Fruit fly (Drosophila melanogaster): Measurements from ENCODE around the gene Rm62.

Gene Rm62

dm6 chr3R:5993857-5994256, 14.5 kb downstream of the Rm62 start:
- no peak for TF ChIP-seq cnc (optimal IDR thresholded peaks at IDR 0.05)
- TF ChIP-seq CG7101 (tag; optimal IDR thresholded peaks at IDR 0.05), result no peak
- no peak for TF ChIP-seq CG12768 (GFP tag; optimal IDR thresholded peaks at IDR 0.05)
- no peak for TF ChIP-seq CG33017 (tag; optimal IDR thresholded peaks at IDR 0.05)
- no peak for TF ChIP-seq tj (GFP tag; optimal IDR thresholded peaks at IDR 0.05)
- TF ChIP-seq pad (GFP tag; optimal IDR thresholded peaks at IDR 0.05), result no peak
- TF ChIP-seq CG1620 (GFP tag; optimal IDR thresholded peaks at IDR 0.05), result no peak

- no peak for TF ChIP-seq CG11617 (GFP tag; optimal IDR thresholded peaks at IDR 0.05)
- no peak for TF ChIP-seq Clk (GFP tag; optimal IDR thresholded peaks at IDR 0.05)
- TF ChIP-seq cnc (optimal IDR thresholded peaks at IDR 0.05), result no peak
- no peak for TF ChIP-seq CG7045 (GFP tag; optimal IDR thresholded peaks at IDR 0.05)
- TF ChIP-seq CG33017 (tag; optimal IDR thresholded peaks at IDR 0.05), result no peak
- TF ChIP-seq cic (GFP tag; optimal IDR thresholded peaks at IDR 0.05), result no peak
- no peak for TF ChIP-seq toe (GFP tag; optimal IDR thresholded peaks at IDR 0.05)
- no peak for TF ChIP-seq CG5204 (GFP tag; optimal IDR thresholded peaks at IDR 0.05)
- no peak for TF ChIP-seq CG14711 (tag; optimal IDR thresholded peaks at IDR 0.05)
- no peak for TF ChIP-seq Mnt (GFP tag; optimal IDR thresholded peaks at IDR 0.05)
- no peak for TF ChIP-seq bab1 (GFP tag; optimal IDR thresholded peaks at IDR 0.05)
- TF ChIP-seq kay (GFP tag; ENCODE audit: borderline replicate concordance), result no peak
- TF ChIP-seq ovo (GFP tag; optimal IDR thresholded peaks at IDR 0.05), result no peak
- no peak for TF ChIP-seq Crg-1 (GFP tag; optimal IDR thresholded peaks at IDR 0.05)
- TF ChIP-seq CG7101 (tag; optimal IDR thresholded peaks at IDR 0.05), result no peak
These were observed 31.7 kb downstream of the Rm62 start, which contains the start of gene Obp83b for dm6 chr3R:5976717-5977116. Obp83b (minus strand) TSS chr3R:5976817.

dm6 chr3R:5975145-5975544, 33.2 kb downstream of the Rm62 start, which contains the start of gene Obp83a:
Obp83a (minus strand) TSS chr3R:5975245.
- TF ChIP-seq kay (GFP tag; ENCODE audit: borderline replicate concordance), result no peak
- TF ChIP-seq CG5204 (GFP tag; optimal IDR thresholded peaks at IDR 0.05), result no peak
- no peak for TF ChIP-seq CG33017 (tag; optimal IDR thresholded peaks at IDR 0.05)
- no peak for TF ChIP-seq Mnt (GFP tag; optimal IDR thresholded peaks at IDR 0.05)
- no peak for TF ChIP-seq CG7101 (tag; optimal IDR thresholded peaks at IDR 0.05)
- TF ChIP-seq pad (GFP tag; optimal IDR thresholded peaks at IDR 0.05), result no peak

dm6 chr3R:5960887-5961286, 47.5 kb downstream of the Rm62 start, which contains the start of gene CG11373:
CG11373 (minus strand) TSS chr3R:5960987.
- TF ChIP-seq pad (GFP tag; optimal IDR thresholded peaks at IDR 0.05), result no peak
- no peak for TF ChIP-seq CG7045 (GFP tag; optimal IDR thresholded peaks at IDR 0.05)
- no peak for TF ChIP-seq toe (GFP tag; optimal IDR thresholded peaks at IDR 0.05)
- no peak for TF ChIP-seq CG14711 (tag; optimal IDR thresholded peaks at IDR 0.05)
- TF ChIP-seq CG7101 (tag; optimal IDR thresholded peaks at IDR 0.05), result no peak
- TF ChIP-seq Crg-1 (GFP tag; optimal IDR thresholded peaks at IDR 0.05), result no peak
- TF ChIP-seq ovo (GFP tag; optimal IDR thresholded peaks at IDR 0.05), result no peak
- no peak for TF ChIP-seq kay (GFP tag; ENCODE audit: borderline replicate concordance)
- no peak for TF ChIP-seq cnc (optimal IDR thresholded peaks at IDR 0.05)
- no peak for TF ChIP-seq Clk (GFP tag; optimal IDR thresholded peaks at IDR 0.05)
- no peak for TF ChIP-seq cic (GFP tag; optimal IDR thresholded peaks at IDR 0.05)

- no peak for TF ChIP-seq Mnt (GFP tag; optimal IDR thresholded peaks at IDR 0.05)
- no peak for TF ChIP-seq CG12768 (GFP tag; optimal IDR thresholded peaks at IDR 0.05)
- TF ChIP-seq Crg-1 (GFP tag; optimal IDR thresholded peaks at IDR 0.05), result no peak
- no peak for TF ChIP-seq CG14711 (tag; optimal IDR thresholded peaks at IDR 0.05)
- TF ChIP-seq toe (GFP tag; optimal IDR thresholded peaks at IDR 0.05), result no peak
- no peak for TF ChIP-seq kay (GFP tag; ENCODE audit: borderline replicate concordance)
- no peak for TF ChIP-seq CG7045 (GFP tag; optimal IDR thresholded peaks at IDR 0.05)
These were observed 49.0 kb downstream of the Rm62 start, which contains the start of gene side-III for dm6 chr3R:5959382-5959781. side-III (minus strand) TSS chr3R:5959555.

Measured in whole organism, adult.